Worm (Caenorhabditis elegans) whole organism, L1 larva: Measurements from ENCODE around the gene K12H6.2.

Experiments
- ces-1 ChIP-seq: fragments of 150-350 bp; optimal IDR thresholded peaks from 2 replicates; lab custom pipeline; 2014; ENCODE audit warnings: missing biosample characterization, missing genetic modification reagents, missing genetic modification characterization
- efl-1 ChIP-seq, 4 experiments: fragments of 150-350 bp; optimal IDR thresholded peaks in 3 of 4; peaks in 1 of 4; 1 replicate in 1 of 4; 2 replicates in 3 of 4; lab custom pipeline; 2014; ENCODE audit warnings: missing biosample characterization in 2 of 4, missing genetic modification characterization in 2 of 4, missing genetic modification reagents in 2 of 4
- efl-3 ChIP-seq: fragments of 200-800 bp; sonication (Bioruptor generic); optimal IDR thresholded peaks from 2 replicates; lab custom pipeline; 2018; ENCODE audit warnings: mild to moderate bottlenecking, missing genetic modification characterization, missing compliant biosample characterization
- egl-27 ChIP-seq, 2 experiments: fragments of 150-350 bp in 1 of 2; sonication (generic microtip); optimal IDR thresholded peaks; 3 replicates each; lab custom pipeline; 2017 to 2018; ENCODE audit warnings: missing biosample characterization in 2 of 2, missing genetic modification characterization in 2 of 2, missing genetic modification reagents in 2 of 2
- ets-5 ChIP-seq: fragments of 200-800 bp; sonication (Bioruptor generic); IDR thresholded peaks from 2 replicates; pipeline ENCODE4 v1.3.6; 2022; ENCODE audit warnings: missing genetic modification characterization, missing compliant biosample characterization
- hlh-4 ChIP-seq: sonication (generic microtip); optimal IDR thresholded peaks from 2 replicates; lab custom pipeline; 2016; ENCODE audit warnings: mild to moderate bottlenecking, missing genetic modification characterization, missing compliant biosample characterization
- isw-1 ChIP-seq: fragments of 200-800 bp; sonication (Bioruptor generic); IDR thresholded peaks from 2 replicates; pipeline ENCODE4 v1.3.6; 2022; ENCODE audit warnings: missing genetic modification characterization, missing compliant biosample characterization
- lin-13 ChIP-seq: fragments of 150-350 bp; optimal IDR thresholded peaks from 2 replicates; lab custom pipeline; 2014; ENCODE audit warnings: missing biosample characterization, missing genetic modification reagents, missing genetic modification characterization
- lsy-2 ChIP-seq, 2 experiments: fragments of 150-350 bp; optimal IDR thresholded peaks; 2 replicates each; lab custom pipeline; 2014; ENCODE audit warnings: missing biosample characterization in 2 of 2, missing genetic modification characterization in 2 of 2
- mab-9 ChIP-seq: fragments of 200-800 bp; sonication (Bioruptor generic); IDR thresholded peaks from 2 replicates; pipeline ENCODE4 v1.3.6; 2022; ENCODE audit warnings: missing genetic modification reagents, missing genetic modification characterization, missing compliant biosample characterization
- mdl-1 ChIP-seq, 2 experiments: fragments of 150-350 bp; optimal IDR thresholded peaks; 2 replicates each; lab custom pipeline; 2014 to 2017; ENCODE audit warnings: missing biosample characterization in 2 of 2, missing genetic modification characterization in 2 of 2, inconsistent platforms in 1 of 2
- nhr-237 ChIP-seq: fragments of 150-350 bp; optimal IDR thresholded peaks from 2 replicates; lab custom pipeline; 2014; ENCODE audit warnings: missing biosample characterization, missing genetic modification characterization
- nhr-28 ChIP-seq: fragments of 150-350 bp; optimal IDR thresholded peaks from 2 replicates; lab custom pipeline; 2014; ENCODE audit warnings: missing biosample characterization, missing genetic modification characterization
- snpc-4 ChIP-seq: fragments of 150-350 bp; optimal IDR thresholded peaks from 2 replicates; lab custom pipeline; 2014; ENCODE audit warnings: missing biosample characterization, missing genetic modification characterization

- TF ChIP-seq isw-1 (no peak), egl-27 (tag; optimal IDR thresholded peaks at IDR 0.05; lab: Kevin White, UChicago) (no peak), lin-13 (GFP tag; lab: Kevin White, UChicago) (no peak), efl-1 (optimal IDR thresholded peaks at IDR 0.05; lab: Kevin White, UChicago) (no peak), efl-1 (GFP tag; optimal IDR thresholded peaks at IDR 0.05 in 1 of 2; lab: Kevin White, UChicago) (no peak), mdl-1 (tag; optimal IDR thresholded peaks at IDR 0.05; lab: Kevin White, UChicago) (no peak), ets-5 (no peak), ces-1 (GFP tag; lab: Kevin White, UChicago) (no peak), lsy-2 (tag; optimal IDR thresholded peaks at IDR 0.05; lab: Kevin White, UChicago) (no peak), snpc-4 (tag; lab: Kevin White, UChicago) (no peak), nhr-237 (tag; lab: Kevin White, UChicago) (no peak), mab-9 (GFP tag; lab: Robert Waterston, UW) (no peak), efl-3 (GFP tag; lab: Kevin White, UChicago) (no peak), hlh-4 (tag; lab: Kevin White, UChicago) (no peak), nhr-28 (tag; lab: Kevin White, UChicago) (no peak)
These were observed at the start of gene K12H6.2 for ce11 chrII:2815444-2815843.
